Worm (Caenorhabditis elegans) whole organism, L4/young adult: Measurements from ENCODE around the gene bgnt-1.3.

Experiments
- W03F9.2 ChIP-seq: fragments of 150-350 bp; optimal IDR thresholded peaks from 2 replicates; lab custom pipeline; 2014; ENCODE audit warnings: missing biosample characterization, missing genetic modification characterization
- dao-5 ChIP-seq: sonication (generic microtip); optimal IDR thresholded peaks from 2 replicates; lab custom pipeline; 2016; ENCODE audit warnings: missing genotype, missing genetic modification characterization, moderate library complexity, missing compliant biosample characterization
- him-1 ChIP-seq: sonication (generic microtip); optimal IDR thresholded peaks from 2 replicates; lab custom pipeline; 2016; ENCODE audit warnings: missing genotype, missing genetic modification reagents, missing genetic modification characterization, missing compliant biosample characterization

- TF ChIP-seq dao-5 (tag; lab: Kevin White, UChicago) (no peak), him-1 (tag; lab: Kevin White, UChicago) (no peak), W03F9.2 (tag; lab: Kevin White, UChicago) (no peak)
These were observed 41.8 kb downstream of the bgnt-1.3 start, which contains the start of gene F11A5.9 for ce11 chrV:16214505-16214904.
